Worm (Caenorhabditis elegans): ENCODE measurements around the gene Y51A2A.6.

DNA sequence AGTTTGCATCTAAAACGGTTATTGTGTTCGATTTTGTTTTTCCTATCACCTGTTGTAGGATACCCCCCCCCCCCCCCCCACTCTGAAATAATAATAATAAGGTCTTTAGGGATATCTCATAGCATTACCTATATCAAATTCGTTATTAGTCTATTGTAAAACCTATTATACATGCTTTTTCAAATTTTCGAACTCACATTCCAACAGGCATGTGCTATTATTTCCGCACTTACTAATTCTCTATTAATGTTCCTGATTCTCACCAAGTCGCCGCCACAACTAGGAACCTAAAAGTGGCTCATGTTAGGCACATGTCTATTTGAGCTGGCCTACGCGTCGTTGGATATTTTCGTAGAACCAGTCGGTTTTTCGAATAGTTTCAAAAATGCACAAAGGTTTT is 32.1 kb upstream of the Y51A2A.6 start, which contains the start of gene Y37H2C.4:
- no peak for TF ChIP-seq hsf-1 (GFP tag; IDR thresholded peaks at IDR 0.05)
- no peak for TF ChIP-seq pha-4 (tag; optimal IDR thresholded peaks at IDR 0.05)
- TF ChIP-seq ekl-4 (GFP tag; IDR thresholded peaks at IDR 0.05), result no peak
- no peak for TF ChIP-seq rpc-1 (optimal IDR thresholded peaks at IDR 0.05)
- TF ChIP-seq rpc-1 (tag; optimal IDR thresholded peaks at IDR 0.05), result no peak
- no peak for TF ChIP-seq xnd-1 (tag; optimal IDR thresholded peaks at IDR 0.05)
- TF ChIP-seq dpff-1 (tag; optimal IDR thresholded peaks at IDR 0.05), result no peak
- TF ChIP-seq madf-3 (GFP tag; IDR thresholded peaks at IDR 0.05), result no peak
- no peak for TF ChIP-seq snpc-1.1 (tag; optimal IDR thresholded peaks at IDR 0.05; ENCODE audit: insufficient read depth)
- TF ChIP-seq lir-1 (GFP tag; conservative IDR thresholded peaks at IDR 0.05), result no peak
- TF ChIP-seq lsl-1 (GFP tag; optimal IDR thresholded peaks at IDR 0.05), result no peak
